Worm (Caenorhabditis elegans) whole organism, L4/young adult: ENCODE data around the gene prkl-1.

Experiments
- W03F9.2 ChIP-seq: fragments of 150-350 bp; optimal IDR thresholded peaks from 2 replicates; lab custom pipeline; 2014; ENCODE audit warnings: missing biosample characterization, missing genetic modification characterization
- dao-5 ChIP-seq: sonication (generic microtip); optimal IDR thresholded peaks from 2 replicates; lab custom pipeline; 2016; ENCODE audit warnings: missing genotype, missing genetic modification characterization, moderate library complexity, missing compliant biosample characterization
- him-1 ChIP-seq: sonication (generic microtip); optimal IDR thresholded peaks from 2 replicates; lab custom pipeline; 2016; ENCODE audit warnings: missing genotype, missing genetic modification reagents, missing genetic modification characterization, missing compliant biosample characterization

The prkl-1 gene

ce11 chrIV:7012214-7012613, 25.5 kb upstream of the prkl-1 start:
- TF ChIP-seq dao-5 (tag; lab: Kevin White, UChicago) (no peak), him-1 (tag; lab: Kevin White, UChicago) (no peak), W03F9.2 (tag; lab: Kevin White, UChicago) (no peak)

- no peak for TF ChIP-seq W03F9.2 (tag; lab: Kevin White, UChicago)
- no peak for TF ChIP-seq dao-5 (tag; lab: Kevin White, UChicago)
- no peak for TF ChIP-seq him-1 (tag; lab: Kevin White, UChicago)
Measured at ce11 chrIV:7011728-7012127, 25.0 kb upstream of the prkl-1 start, which contains the start of gene trxr-1. Gene trxr-1, plus strand, starts transcription at chrIV:7011954.

- TF ChIP-seq dao-5 (tag; lab: Kevin White, UChicago): no peak
- no peak for TF ChIP-seq him-1 (tag; lab: Kevin White, UChicago)
- no peak for TF ChIP-seq W03F9.2 (tag; lab: Kevin White, UChicago)
Measured at ce11 chrIV:7010835-7011234, 24.1 kb upstream of the prkl-1 start, which contains the start of gene C25A8.1. Gene C25A8.1, plus strand, starts transcription at chrIV:7011135.

DNA sequence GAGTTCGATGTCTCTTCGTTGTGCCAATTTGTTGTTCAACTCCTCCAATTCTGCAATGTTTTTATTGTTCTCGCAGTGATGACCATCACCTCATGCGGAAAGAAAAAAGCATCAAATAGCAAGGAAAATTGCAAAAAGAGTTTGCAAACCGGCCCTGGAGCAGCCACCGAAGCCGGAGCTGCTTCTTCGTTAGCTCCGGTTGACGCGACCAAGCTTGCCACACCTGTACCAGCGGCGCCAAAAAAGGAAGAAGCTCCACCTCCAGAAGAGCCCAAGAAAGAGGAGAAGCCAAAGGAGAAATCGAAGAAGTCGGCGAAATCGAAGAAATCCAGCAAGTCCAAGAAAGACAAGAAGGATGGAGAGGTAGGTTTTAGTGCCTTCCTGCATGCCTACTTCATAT, 23.5 kb upstream of the prkl-1 start:
- TF ChIP-seq dao-5 (tag; lab: Kevin White, UChicago) (no peak), W03F9.2 (tag; lab: Kevin White, UChicago) (no peak), him-1 (tag; lab: Kevin White, UChicago) (no peak)

DNA sequence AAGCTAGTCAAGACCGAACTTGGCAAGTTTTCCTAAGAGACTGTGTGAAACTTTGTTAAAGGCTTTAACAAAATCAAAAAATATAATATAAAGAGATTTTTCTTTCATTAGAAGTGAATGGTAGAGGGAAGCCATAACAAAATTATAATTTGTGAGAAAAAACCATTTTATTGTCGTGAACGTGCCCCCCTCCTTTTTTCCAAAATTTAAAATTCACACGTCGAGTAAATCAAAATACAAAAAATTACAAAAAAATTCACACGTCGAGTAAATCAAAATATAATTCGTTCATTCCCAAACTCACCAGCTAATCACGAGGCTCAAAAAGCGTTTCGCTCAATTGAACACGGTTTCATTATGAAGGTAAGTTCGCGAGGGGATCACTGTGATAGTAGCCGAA, 22.8 kb upstream of the prkl-1 start, which contains the start of gene C25A8.2:
Gene C25A8.2 (plus strand): TSS at position 301 of the 400 bp plus-strand sequence.
- TF ChIP-seq him-1 (tag; lab: Kevin White, UChicago): no peak
- no peak for TF ChIP-seq W03F9.2 (tag; lab: Kevin White, UChicago)
- TF ChIP-seq dao-5 (tag; lab: Kevin White, UChicago): no peak

- TF ChIP-seq dao-5 (tag; lab: Kevin White, UChicago): no peak
Measured at ce11 chrIV:7003323-7003722, 16.6 kb upstream of the prkl-1 start, which contains the start of gene cht-3. Gene cht-3, plus strand, starts transcription at chrIV:7003623.

DNA sequence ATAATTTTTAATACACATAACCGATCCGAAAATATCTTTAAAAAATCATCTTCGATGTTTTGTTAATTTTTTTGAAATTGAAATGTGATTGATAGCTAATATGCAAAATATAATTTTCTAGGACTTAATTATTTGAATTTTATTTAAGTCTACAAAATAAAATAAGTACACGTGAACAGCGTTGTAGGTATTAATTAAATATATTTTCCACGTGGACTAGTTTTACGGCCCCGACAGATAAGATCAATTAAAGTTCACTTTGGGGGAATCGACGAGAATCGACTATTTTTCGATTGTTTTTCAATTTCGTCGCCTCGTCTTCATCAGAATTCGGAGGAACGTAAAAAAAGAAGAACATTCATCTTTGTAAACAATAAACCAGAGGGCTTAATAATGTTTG, 12.5 kb upstream of the prkl-1 start, which contains the start of gene C25A8.5:
Gene C25A8.5 (plus strand): TSS at position 301 of the 400 bp plus-strand sequence.
- no peak for TF ChIP-seq him-1 (tag; lab: Kevin White, UChicago)
- TF ChIP-seq dao-5 (tag; lab: Kevin White, UChicago): no peak
- no peak for TF ChIP-seq W03F9.2 (tag; lab: Kevin White, UChicago)

DNA sequence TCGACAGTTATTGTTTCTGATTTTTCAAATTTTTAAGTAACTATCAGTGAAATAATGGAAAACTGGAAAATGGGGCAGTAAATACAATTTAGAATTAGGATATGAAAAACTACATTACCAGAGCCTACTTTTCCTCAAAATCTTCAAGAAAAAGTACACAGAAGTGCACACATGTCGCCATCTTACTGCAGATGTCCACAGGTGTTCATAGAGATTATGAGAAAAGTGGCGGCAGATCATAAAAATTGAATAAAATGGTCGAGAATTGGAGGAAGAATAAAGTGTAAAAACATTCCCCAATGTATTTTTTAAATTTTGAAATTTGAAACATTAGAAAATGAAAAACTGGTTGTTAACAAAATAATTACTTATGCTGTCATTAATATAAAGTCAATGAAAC, 11.2 kb upstream of the prkl-1 start:
- TF ChIP-seq W03F9.2 (tag; lab: Kevin White, UChicago): no peak
- no peak for TF ChIP-seq dao-5 (tag; lab: Kevin White, UChicago)
- TF ChIP-seq him-1 (tag; lab: Kevin White, UChicago): no peak

DNA sequence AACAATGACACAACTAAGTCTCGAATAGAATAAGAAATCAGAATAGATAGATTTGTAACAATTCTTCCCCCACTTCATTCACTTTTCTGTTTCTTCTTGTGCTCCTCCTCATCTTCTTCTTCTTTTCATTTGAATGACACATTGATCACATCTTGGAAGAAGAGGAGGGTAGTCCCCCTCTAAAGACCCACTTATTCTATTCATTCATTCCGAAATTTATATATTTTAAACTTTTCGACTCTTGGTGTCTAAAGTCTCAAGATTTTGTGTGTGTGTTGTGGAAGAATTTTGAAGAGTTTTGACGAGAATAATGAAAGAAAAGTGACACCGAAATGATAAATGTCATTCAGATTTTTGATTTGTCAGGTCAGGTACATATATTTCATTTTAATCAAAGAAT, 4.3 kb upstream of the prkl-1 start:
- TF ChIP-seq him-1 (tag; lab: Kevin White, UChicago) (no peak), dao-5 (tag; lab: Kevin White, UChicago) (no peak), W03F9.2 (tag; lab: Kevin White, UChicago) (no peak)

DNA sequence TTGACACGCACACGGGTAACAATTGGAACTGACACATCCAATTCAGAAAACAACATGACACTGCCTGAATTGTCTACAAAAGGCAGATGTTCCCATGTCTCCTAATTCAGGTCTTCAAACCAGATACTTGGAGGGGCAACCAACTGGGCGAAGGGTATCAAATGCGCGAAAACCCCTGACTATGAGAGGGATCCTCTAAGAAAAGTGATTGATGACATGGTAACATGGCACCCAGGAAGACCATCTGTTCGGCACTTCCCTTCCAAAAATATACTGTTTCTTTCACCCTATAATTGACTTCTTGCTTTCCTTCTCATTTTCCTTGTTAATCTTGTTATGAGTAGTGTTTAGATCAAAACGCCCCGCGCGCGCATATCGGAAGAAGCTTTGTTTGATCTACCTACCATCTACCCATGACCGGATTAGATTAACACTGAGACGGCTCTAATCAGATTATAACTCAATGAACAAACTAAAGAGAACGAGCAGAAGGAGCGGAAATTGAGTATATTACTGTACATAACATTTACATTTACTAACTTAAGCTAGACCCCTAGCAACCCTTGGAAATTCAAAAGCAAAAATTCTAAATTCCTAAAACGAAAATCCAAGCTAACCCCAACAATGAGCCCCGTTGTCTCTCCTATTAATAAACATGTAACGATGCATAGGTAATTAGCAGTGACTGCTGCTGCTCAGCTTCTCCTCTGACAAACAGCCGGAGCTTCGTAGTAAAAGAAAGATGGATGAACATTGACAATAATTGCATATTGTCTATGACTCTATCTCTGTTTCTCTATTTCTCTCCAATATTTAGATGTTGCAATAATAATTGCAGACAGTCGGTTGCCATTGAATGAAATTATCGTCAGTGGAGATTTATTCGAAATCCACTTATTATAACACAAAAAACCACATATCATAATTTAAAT, 2.0 kb downstream of the prkl-1 start:
- TF ChIP-seq him-1 (tag; lab: Kevin White, UChicago) (no peak), dao-5 (tag; lab: Kevin White, UChicago) (no peak), W03F9.2 (tag; lab: Kevin White, UChicago) (no peak)

ce11 chrIV:6978625-6979024, 8.1 kb downstream of the prkl-1 start:
- TF ChIP-seq him-1 (tag; lab: Kevin White, UChicago) (no peak), W03F9.2 (tag; lab: Kevin White, UChicago) (no peak), dao-5 (tag; lab: Kevin White, UChicago) (no peak)

- TF ChIP-seq dao-5 (tag; lab: Kevin White, UChicago): no peak
- TF ChIP-seq W03F9.2 (tag; lab: Kevin White, UChicago): no peak
- no peak for TF ChIP-seq him-1 (tag; lab: Kevin White, UChicago)
Measured at ce11 chrIV:6977089-6977558, 9.6 kb downstream of the prkl-1 start, which contains the start of the genes pgl-1 and him-3. Gene pgl-1, minus strand, starts transcription at chrIV:6977318. Gene him-3, plus strand, starts transcription at chrIV:6977508.

DNA sequence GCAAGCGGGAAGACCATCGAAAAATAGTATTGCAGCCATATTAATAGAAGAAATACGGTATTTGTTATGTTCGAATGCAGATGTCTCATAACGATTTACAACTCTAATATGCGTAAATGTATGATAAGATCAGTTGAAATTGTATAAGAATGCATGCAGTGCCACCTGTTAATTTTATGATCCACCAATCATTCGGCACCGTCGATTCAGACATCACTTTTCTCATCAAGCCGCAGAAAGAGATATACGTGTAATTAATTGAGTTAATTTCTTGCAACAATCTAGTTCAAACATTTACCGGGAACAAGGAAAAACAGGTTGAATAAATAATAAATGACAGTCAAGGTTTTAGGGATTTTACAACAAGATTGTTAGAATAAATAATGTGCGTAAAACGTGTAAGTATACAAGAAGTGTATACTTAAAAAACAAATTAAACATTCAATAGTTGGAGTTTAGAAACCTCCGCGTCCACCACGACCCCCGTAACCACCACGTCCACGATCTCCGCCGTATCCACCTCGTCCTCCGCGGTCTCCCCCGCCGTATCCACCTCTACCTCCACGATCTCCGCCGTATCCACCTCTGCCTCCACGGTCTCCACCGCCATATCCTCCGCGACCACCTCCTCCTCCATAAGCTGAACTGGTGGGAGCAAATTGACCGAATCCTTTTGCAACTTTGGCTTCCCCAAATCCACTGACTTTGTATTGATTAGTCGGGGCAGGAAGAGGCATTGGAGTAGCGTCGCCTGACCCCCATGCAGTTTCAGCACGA, 12.4 kb downstream of the prkl-1 start:
- TF ChIP-seq him-1 (tag; lab: Kevin White, UChicago) (no peak), W03F9.2 (tag; lab: Kevin White, UChicago) (no peak), dao-5 (tag; lab: Kevin White, UChicago) (no peak)
